Fruit fly (Drosophila melanogaster): ENCODE results near the gene spas.

DNA sequence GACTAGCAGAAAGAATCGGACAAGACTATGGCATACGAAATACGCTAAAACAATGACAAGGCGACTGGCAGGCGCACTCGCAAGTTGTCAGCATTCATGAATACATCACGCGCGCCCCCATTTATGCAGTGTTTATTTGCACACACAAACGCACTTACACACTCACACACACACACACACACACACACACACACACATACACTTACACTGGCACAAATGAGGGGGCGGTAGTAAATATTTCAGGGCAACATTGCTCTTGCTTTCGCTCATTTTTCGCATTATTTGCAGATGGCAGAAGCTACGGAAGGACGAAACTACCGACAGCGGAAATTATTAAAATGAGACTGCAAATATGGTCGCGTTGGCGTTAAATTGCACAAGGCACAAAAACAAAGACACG is 41.6 kb downstream of the spas start:
- TF ChIP-seq CG8478 (optimal IDR thresholded peaks at IDR 0.05) (no peak), psq (optimal IDR thresholded peaks at IDR 0.05) (no peak), pan (optimal IDR thresholded peaks at IDR 0.05) (no peak)

All from whole organism.